Fruit fly (Drosophila melanogaster) whole organism, adult: Measurements from ENCODE around the gene Bdbt.
A peak's percentile ranks its signal among the peaks of the same experiment; 100 is the strongest.

Experiments used
- CG11617 ChIP-seq: fragments of 200-800 bp; sonication (Bioruptor generic); optimal IDR thresholded peaks from 2 replicates; lab custom pipeline; 2017; ENCODE audit warnings: mild to moderate bottlenecking, missing biosample characterization, missing genetic modification reagents, missing genetic modification characterization
- CG12768 ChIP-seq: fragments of 200-800 bp; sonication (Bioruptor generic); optimal IDR thresholded peaks from 2 replicates; lab custom pipeline; 2017; ENCODE audit warnings: missing biosample characterization, missing genetic modification characterization, mild to moderate bottlenecking, moderate library complexity, missing genetic modification reagents
- CG14711 ChIP-seq: fragments of 200-800 bp; sonication (Bioruptor generic); optimal IDR thresholded peaks from 2 replicates; lab custom pipeline; 2018; ENCODE audit warnings: missing biosample characterization, mild to moderate bottlenecking, missing genetic modification characterization, moderate library complexity
- CG1620 ChIP-seq: fragments of 200-800 bp; sonication (Bioruptor generic); optimal IDR thresholded peaks from 2 replicates; lab custom pipeline; 2016; ENCODE audit warnings: missing biosample characterization, missing genetic modification characterization
- CG33017 ChIP-seq: fragments of 200-800 bp; sonication (Bioruptor generic); optimal IDR thresholded peaks from 2 replicates; lab custom pipeline; 2018; ENCODE audit warnings: missing biosample characterization, mild to moderate bottlenecking, missing genetic modification characterization, moderate library complexity
- CG5204 ChIP-seq: fragments of 200-800 bp; sonication (Bioruptor generic); optimal IDR thresholded peaks from 2 replicates; lab custom pipeline; 2016; ENCODE audit warnings: missing biosample characterization, missing genetic modification characterization
- CG7045 ChIP-seq: fragments of 200-800 bp; sonication (Bioruptor generic); optimal IDR thresholded peaks from 2 replicates; lab custom pipeline; 2017; ENCODE audit warnings: missing biosample characterization, mild to moderate bottlenecking, missing genetic modification characterization
- CG7101 ChIP-seq: fragments of 200-800 bp; sonication (Bioruptor generic); optimal IDR thresholded peaks from 2 replicates; lab custom pipeline; 2018; ENCODE audit warnings: missing biosample characterization, mild to moderate bottlenecking, missing genetic modification characterization, moderate library complexity
- Clk ChIP-seq: fragments of 200-800 bp; sonication (Bioruptor generic); optimal IDR thresholded peaks from 2 replicates; lab custom pipeline; 2017; ENCODE audit warnings: missing biosample characterization, missing genetic modification characterization
- Crg-1 ChIP-seq: fragments of 200-800 bp; sonication (Bioruptor generic); optimal IDR thresholded peaks from 2 replicates; lab custom pipeline; 2016; ENCODE audit warnings: missing biosample characterization, missing genetic modification characterization
- Hr96 ChIP-seq: fragments of 200-800 bp; sonication (Bioruptor generic); optimal IDR thresholded peaks from 2 replicates; lab custom pipeline; 2016; ENCODE audit warnings: missing biosample characterization, missing genetic modification characterization
- Mnt ChIP-seq: fragments of 200-800 bp; sonication (Bioruptor generic); optimal IDR thresholded peaks from 2 replicates; lab custom pipeline; 2016; ENCODE audit warnings: missing biosample characterization, mild to moderate bottlenecking, missing genetic modification characterization
- bab1 ChIP-seq: fragments of 200-800 bp; sonication (Bioruptor generic); optimal IDR thresholded peaks from 3 replicates; lab custom pipeline; 2019; ENCODE audit warnings: missing biosample characterization, mild to moderate bottlenecking, missing genetic modification characterization, moderate library complexity
- cic ChIP-seq: fragments of 200-800 bp; sonication (Bioruptor generic); optimal IDR thresholded peaks from 2 replicates; lab custom pipeline; 2017; ENCODE audit warnings: missing biosample characterization, mild to moderate bottlenecking, missing genetic modification characterization, moderate library complexity
- cnc ChIP-seq, 2 experiments: fragments of >200 bp; optimal IDR thresholded peaks; 2 replicates each; lab custom pipeline; 2017
- kay ChIP-seq: fragments of 200-800 bp; sonication (Bioruptor generic); peaks from one replicate; lab custom pipeline; 2016; ENCODE audit warnings: missing biosample characterization, missing genetic modification characterization, borderline replicate concordance
- ovo ChIP-seq: fragments of 200-800 bp; sonication (Bioruptor generic); optimal IDR thresholded peaks from 2 replicates; lab custom pipeline; 2016; ENCODE audit warnings: missing biosample characterization, missing genetic modification characterization
- pad ChIP-seq: fragments of 200-800 bp; sonication (Bioruptor generic); optimal IDR thresholded peaks from 3 replicates; lab custom pipeline; 2017; ENCODE audit warnings: missing biosample characterization, missing genetic modification characterization, mild to moderate bottlenecking, moderate library complexity, missing genetic modification reagents
- tj ChIP-seq: fragments of 200-800 bp; sonication (Bioruptor generic); optimal IDR thresholded peaks from 3 replicates; lab custom pipeline; 2017; ENCODE audit warnings: missing biosample characterization, mild to moderate bottlenecking, missing genetic modification characterization, moderate library complexity
- toe ChIP-seq: fragments of 200-800 bp; sonication (Bioruptor generic); optimal IDR thresholded peaks from 2 replicates; lab custom pipeline; 2016; ENCODE audit warnings: missing biosample characterization, missing genetic modification characterization

Gene Bdbt

DNA sequence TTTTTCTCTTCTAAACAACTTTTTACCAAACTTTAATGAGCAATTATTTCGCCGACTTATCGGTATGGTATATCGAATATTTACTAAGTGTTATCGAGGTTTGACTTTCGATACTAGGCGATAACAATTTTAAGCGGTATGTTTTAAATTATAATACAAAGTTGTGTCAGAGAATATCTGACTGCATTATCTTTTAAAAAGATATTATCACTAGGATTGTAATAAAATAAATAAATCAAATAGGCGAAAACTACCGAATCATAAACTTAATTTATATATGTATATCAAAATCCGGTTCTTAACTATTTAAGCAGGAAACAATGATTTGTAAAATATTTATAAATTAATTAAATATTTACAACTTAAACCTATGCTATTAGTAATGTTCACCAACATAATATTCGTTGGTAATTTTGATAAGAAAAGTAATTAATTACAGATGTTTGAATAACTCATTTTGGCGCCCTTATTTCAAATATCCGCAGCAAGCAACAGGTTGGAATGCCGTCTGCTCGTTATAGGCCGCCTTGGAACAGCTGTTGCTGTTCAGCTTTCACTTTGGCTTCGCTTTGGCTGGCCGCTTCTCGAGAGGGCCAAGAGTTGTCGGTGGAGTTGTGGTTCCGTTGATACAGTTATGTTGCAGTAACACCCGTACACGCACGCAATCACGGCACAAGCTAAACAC, 10.6 kb downstream of the Bdbt start, which contains the start of the genes Sec15 and rtet:
Sec15 (minus strand) TSS at position 66 of the 685 bp plus-strand sequence.
rtet (plus strand) TSS at position 540 of the 685 bp plus-strand sequence.
- peak; percentile 48 for TF ChIP-seq pad (GFP tag; lab: Kevin White, UChicago)
- peak; percentile 95 for TF ChIP-seq bab1 (GFP tag; lab: Kevin White, UChicago)
- no peak for TF ChIP-seq toe (GFP tag; lab: Kevin White, UChicago)
- TF ChIP-seq Hr96 (GFP tag; lab: Kevin White, UChicago): no peak
- peak; percentile 61 for TF ChIP-seq CG1620 (GFP tag; lab: Kevin White, UChicago)
- TF ChIP-seq CG14711: peak; percentile 40
- TF ChIP-seq CG33017: peak; percentile 21
- TF ChIP-seq kay: no peak
- TF ChIP-seq ovo: no peak
- peak; percentile 36 for TF ChIP-seq Clk (GFP tag; lab: Kevin White, UChicago)
- peak; percentile 64 for TF ChIP-seq CG7045 (GFP tag; lab: Kevin White, UChicago)
- TF ChIP-seq tj: peak; percentile 54
- TF ChIP-seq CG12768 (GFP tag; lab: Kevin White, UChicago): peak; percentile 51
- TF ChIP-seq Crg-1: no peak
- peak; percentile 37 for TF ChIP-seq CG7101 (tag; lab: Kevin White, UChicago)
- no peak for TF ChIP-seq CG5204 (GFP tag; lab: Kevin White, UChicago)
- TF ChIP-seq Mnt (GFP tag; lab: Kevin White, UChicago): peak; percentile 15
- TF ChIP-seq CG11617: peak; percentile 81
- TF ChIP-seq cnc (optimal IDR thresholded peaks at IDR 0.05; lab: Kevin White, UChicago): no peak
- peak; percentile 29 for TF ChIP-seq cic (GFP tag; lab: Kevin White, UChicago)

DNA sequence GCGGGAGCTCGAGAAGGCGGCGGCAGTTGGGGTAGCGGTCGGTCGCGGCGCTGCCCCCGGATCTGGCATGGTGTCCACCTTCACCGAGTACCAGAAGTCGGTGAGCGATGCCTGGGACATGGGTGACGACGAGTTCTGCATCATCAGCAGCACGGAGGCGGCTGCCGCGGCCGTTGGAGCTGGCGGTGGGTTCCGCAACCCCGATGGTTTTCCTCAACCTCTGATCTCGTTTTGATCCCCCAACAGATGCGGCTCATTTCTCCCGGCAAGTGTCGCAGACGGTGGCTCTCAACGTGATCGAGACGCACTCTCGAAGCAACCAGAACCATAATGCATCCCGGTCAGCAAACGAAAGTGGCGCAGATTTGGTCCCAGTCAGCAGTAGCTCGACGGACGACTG, 16.2 kb downstream of the Bdbt start:
- TF ChIP-seq kay (no peak), CG14711 (no peak), CG7045 (GFP tag; lab: Kevin White, UChicago) (no peak), CG12768 (GFP tag; lab: Kevin White, UChicago) (no peak), tj (no peak), ovo (no peak), Hr96 (GFP tag; lab: Kevin White, UChicago) (no peak), cic (GFP tag; lab: Kevin White, UChicago) (no peak), cnc (optimal IDR thresholded peaks at IDR 0.05; lab: Kevin White, UChicago) (no peak), CG1620 (GFP tag; lab: Kevin White, UChicago) (no peak), CG7101 (tag; lab: Kevin White, UChicago) (no peak)

DNA sequence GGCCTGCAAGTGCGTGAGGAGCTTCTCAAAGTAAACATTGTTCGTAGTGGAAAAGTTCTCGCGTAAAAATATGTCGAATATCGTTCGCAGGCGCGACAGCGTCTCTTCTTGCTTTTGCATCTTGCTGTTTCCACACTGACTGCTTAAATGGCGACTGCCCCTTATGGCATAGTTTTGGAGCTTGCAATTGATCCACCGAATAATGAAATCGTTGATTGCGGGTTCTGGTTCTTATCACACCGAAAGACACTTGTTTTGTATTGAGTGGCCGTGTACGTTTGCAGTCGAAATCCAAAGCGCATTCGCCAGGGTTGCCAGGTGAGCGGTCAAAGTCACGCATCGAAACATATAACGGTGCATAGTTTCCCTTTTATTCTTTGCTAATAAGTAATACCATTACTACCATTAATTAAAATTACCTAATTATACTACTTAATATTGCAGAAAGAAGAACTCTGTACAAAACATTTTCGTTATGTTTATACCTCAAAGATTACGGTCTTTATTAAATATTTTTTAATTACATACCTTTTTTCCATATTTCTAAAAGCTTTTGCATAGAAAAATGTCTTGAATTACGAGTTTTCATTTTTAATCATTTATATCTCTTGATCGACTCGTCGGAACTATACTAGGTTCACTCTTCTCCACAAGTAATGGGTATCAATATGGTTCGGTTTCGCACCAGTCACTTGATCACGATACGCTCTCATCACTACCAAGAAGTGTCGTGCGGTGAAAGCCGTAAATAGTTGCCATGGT, 17.0 kb downstream of the Bdbt start, which contains the start of the genes CG7044 and Tbc1d22:
CG7044 (minus strand) TSS at position 266 of the 762 bp plus-strand sequence.
Tbc1d22 (plus strand) TSS at position 747 of the 762 bp plus-strand sequence.
- TF ChIP-seq kay: no peak
- TF ChIP-seq CG11617: peak; percentile 75
- TF ChIP-seq cnc (optimal IDR thresholded peaks at IDR 0.05; lab: Kevin White, UChicago): no peak
- TF ChIP-seq ovo: peak; percentile 80
- TF ChIP-seq Mnt (GFP tag; lab: Kevin White, UChicago): peak; percentile 51
- TF ChIP-seq CG12768 (GFP tag; lab: Kevin White, UChicago): no peak
- TF ChIP-seq Clk (GFP tag; lab: Kevin White, UChicago): no peak
- TF ChIP-seq tj: peak; percentile 39
- peak; percentile 44 for TF ChIP-seq Crg-1
- TF ChIP-seq CG5204 (GFP tag; lab: Kevin White, UChicago): no peak
- no peak for TF ChIP-seq bab1 (GFP tag; lab: Kevin White, UChicago)
- no peak for TF ChIP-seq Hr96 (GFP tag; lab: Kevin White, UChicago)
- TF ChIP-seq toe (GFP tag; lab: Kevin White, UChicago): no peak
- peak; percentile 8 for TF ChIP-seq CG7045 (GFP tag; lab: Kevin White, UChicago)
- TF ChIP-seq CG14711: peak; percentile 80
- TF ChIP-seq cic (GFP tag; lab: Kevin White, UChicago): no peak
- TF ChIP-seq CG33017: peak; percentile 28
- peak; percentile 43 for TF ChIP-seq CG1620 (GFP tag; lab: Kevin White, UChicago)
- TF ChIP-seq pad (GFP tag; lab: Kevin White, UChicago): peak; percentile 42
- TF ChIP-seq CG7101 (tag; lab: Kevin White, UChicago): peak; percentile 56

DNA sequence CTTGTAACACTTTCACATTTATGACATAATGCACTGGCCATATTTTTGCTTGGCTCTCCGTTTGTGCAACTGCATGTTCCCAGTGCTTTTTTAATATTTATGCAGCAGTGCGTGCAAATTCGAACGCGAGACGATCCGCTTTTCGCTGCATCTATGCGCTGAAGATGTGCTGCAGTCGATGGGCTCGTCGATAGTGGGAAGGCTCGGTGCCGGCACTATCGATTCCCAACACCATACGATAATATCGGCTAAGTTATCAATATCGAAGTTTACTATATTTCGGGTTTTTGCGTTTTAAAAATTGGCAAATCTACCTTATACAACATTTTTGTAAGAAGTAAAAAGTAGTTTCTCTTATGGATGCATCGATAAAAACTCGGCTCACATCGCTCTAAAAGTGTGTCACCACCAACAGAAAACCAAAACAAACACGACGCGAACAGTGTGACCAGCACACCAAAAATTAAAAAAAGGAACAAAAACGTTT, 21.0 kb downstream of the Bdbt start, which contains the start of gene RhoGAP93B:
RhoGAP93B (minus strand) TSS at position 197 of the 487 bp plus-strand sequence.
- TF ChIP-seq Mnt (GFP tag; lab: Kevin White, UChicago): peak; percentile 85
- TF ChIP-seq cnc (optimal IDR thresholded peaks at IDR 0.05; lab: Kevin White, UChicago): no peak
- TF ChIP-seq Hr96 (GFP tag; lab: Kevin White, UChicago): no peak
- TF ChIP-seq Crg-1: peak; percentile 74
- peak; percentile 92 for TF ChIP-seq CG12768 (GFP tag; lab: Kevin White, UChicago)
- peak; percentile 75 for TF ChIP-seq pad (GFP tag; lab: Kevin White, UChicago)
- peak; percentile 90 for TF ChIP-seq CG7045 (GFP tag; lab: Kevin White, UChicago)
- TF ChIP-seq Clk (GFP tag; lab: Kevin White, UChicago): peak; percentile 91
- peak; percentile 79 for TF ChIP-seq ovo
- peak; percentile 85 for TF ChIP-seq CG1620 (GFP tag; lab: Kevin White, UChicago)
- TF ChIP-seq toe (GFP tag; lab: Kevin White, UChicago): peak; percentile 95
- TF ChIP-seq cic (GFP tag; lab: Kevin White, UChicago): peak; percentile 78
- TF ChIP-seq kay: no peak
- peak; percentile 81 for TF ChIP-seq tj
- TF ChIP-seq CG33017: peak; percentile 12
- TF ChIP-seq CG5204 (GFP tag; lab: Kevin White, UChicago): no peak
- TF ChIP-seq CG14711: peak; percentile 82
- TF ChIP-seq bab1 (GFP tag; lab: Kevin White, UChicago): peak; percentile 94
- TF ChIP-seq CG7101 (tag; lab: Kevin White, UChicago): peak; percentile 86
- peak; percentile 92 for TF ChIP-seq CG11617
